Fruit fly (Drosophila melanogaster) whole organism, embryonic: Measurements from ENCODE around the gene CG3505.

ENCODE experiments used
- BEAF-32 ChIP-seq: fragments of 200-800 bp; sonication (Bioruptor generic); optimal IDR thresholded peaks from 3 replicates; lab custom pipeline; 2017; ENCODE audit warnings: missing biosample characterization, missing genetic modification characterization, mild to moderate bottlenecking, moderate library complexity, missing genetic modification reagents
- CG10147 ChIP-seq: fragments of 200-800 bp; sonication (Bioruptor generic); optimal IDR thresholded peaks from 2 replicates; lab custom pipeline; 2019; ENCODE audit warnings: missing biosample characterization, mild to moderate bottlenecking, missing genetic modification characterization, moderate library complexity
- CG10543 ChIP-seq: fragments of 200-800 bp; sonication (Bioruptor generic); optimal IDR thresholded peaks from 3 replicates; lab custom pipeline; 2017; ENCODE audit warnings: missing biosample characterization, mild to moderate bottlenecking, missing genetic modification characterization, moderate library complexity
- CG11696 ChIP-seq: fragments of 200-800 bp; sonication (Bioruptor generic); IDR thresholded peaks from 2 replicates; pipeline ENCODE4 v1.3.6; 2022; ENCODE audit warnings: missing biosample characterization, missing genetic modification characterization
- CG14441 ChIP-seq: fragments of 200-800 bp; sonication (Bioruptor generic); IDR thresholded peaks from 2 replicates; pipeline ENCODE4 v1.3.6; 2022; ENCODE audit warnings: missing biosample characterization, missing genetic modification characterization
- CG15073 ChIP-seq: fragments of 200-800 bp; sonication (Bioruptor generic); optimal IDR thresholded peaks from 2 replicates; lab custom pipeline; 2016; ENCODE audit warnings: missing biosample characterization, missing genetic modification characterization
- CG18619 ChIP-seq: fragments of 200-800 bp; sonication (Bioruptor generic); optimal IDR thresholded peaks from 3 replicates; lab custom pipeline; 2017; ENCODE audit warnings: missing biosample characterization, mild to moderate bottlenecking, missing genetic modification characterization
- CG31441 ChIP-seq: fragments of 200-800 bp; sonication (Bioruptor generic); IDR thresholded peaks from 2 replicates; pipeline ENCODE4 v1.3.6; 2022; ENCODE audit warnings: missing biosample characterization, missing genetic modification characterization
- CG4617 ChIP-seq: fragments of 200-800 bp; sonication (Bioruptor generic); optimal IDR thresholded peaks from 3 replicates; lab custom pipeline; 2016; ENCODE audit warnings: missing biosample characterization, missing genetic modification characterization, borderline replicate concordance
- CG4854 ChIP-seq: fragments of 200-800 bp; sonication (Bioruptor generic); optimal IDR thresholded peaks from 2 replicates; lab custom pipeline; 2016; ENCODE audit warnings: missing biosample characterization, missing genetic modification characterization, inconsistent platforms
- CG6689 ChIP-seq: fragments of 200-800 bp; sonication (Bioruptor generic); IDR thresholded peaks from 2 replicates; pipeline ENCODE4 v1.3.6; 2022; ENCODE audit warnings: missing biosample characterization, missing genetic modification characterization
- CG6854 ChIP-seq: fragments of 200-800 bp; sonication (Bioruptor generic); optimal IDR thresholded peaks from 3 replicates; lab custom pipeline; 2017; ENCODE audit warnings: missing biosample characterization, mild to moderate bottlenecking, missing genetic modification characterization
- CG7928 ChIP-seq: fragments of 200-800 bp; sonication (Bioruptor generic); optimal IDR thresholded peaks from 2 replicates; lab custom pipeline; 2017; ENCODE audit warnings: missing biosample characterization, mild to moderate bottlenecking, missing genetic modification characterization
- CG9797 ChIP-seq: fragments of 200-800 bp; sonication (Bioruptor generic); optimal IDR thresholded peaks from 3 replicates; lab custom pipeline; 2018; ENCODE audit warnings: missing biosample characterization, mild to moderate bottlenecking, missing genetic modification characterization
- CoRest ChIP-seq: fragments of 200-800 bp; sonication (Bioruptor generic); optimal IDR thresholded peaks from 3 replicates; lab custom pipeline; 2018; ENCODE audit warnings: missing biosample characterization, mild to moderate bottlenecking, missing genetic modification characterization, moderate library complexity
- Dll ChIP-seq: fragments of 200-800 bp; sonication (Bioruptor generic); IDR thresholded peaks from 4 replicates; pipeline ENCODE4 v1.3.6; 2022; ENCODE audit warnings: missing biosample characterization, missing genetic modification characterization; ENCODE audit not compliant: partially characterized antibody
- Doc2 ChIP-seq: fragments of 200-800 bp; sonication (Bioruptor generic); IDR thresholded peaks from 2 replicates; pipeline ENCODE4 v1.3.6; 2022; ENCODE audit warnings: missing biosample characterization, missing genetic modification characterization
- Dp ChIP-seq: fragments of 200-800 bp; sonication (Bioruptor generic); optimal IDR thresholded peaks from 2 replicates; lab custom pipeline; 2018; ENCODE audit warnings: missing biosample characterization, mild to moderate bottlenecking, missing genetic modification characterization, moderate library complexity
- Dref ChIP-seq: fragments of 200-800 bp; sonication (Bioruptor generic); IDR thresholded peaks from 2 replicates; pipeline ENCODE4 v1.3.6; 2022; ENCODE audit warnings: missing biosample characterization, missing genetic modification characterization
- E2f2 ChIP-seq: fragments of 200-800 bp; sonication (Bioruptor generic); IDR thresholded peaks from 2 replicates; pipeline ENCODE4 v1.3.6; 2022; ENCODE audit warnings: missing biosample characterization, missing genetic modification characterization
- HHEX ChIP-seq: fragments of 200-800 bp; sonication (Bioruptor generic); optimal IDR thresholded peaks from 3 replicates; lab custom pipeline; 2017; ENCODE audit warnings: missing biosample characterization, mild to moderate bottlenecking, missing genetic modification characterization, missing genetic modification reagents
- HmgD ChIP-seq: fragments of 200-800 bp; sonication (Bioruptor generic); optimal IDR thresholded peaks from 3 replicates; lab custom pipeline; 2016; ENCODE audit warnings: missing biosample characterization, missing genetic modification characterization
- HmgZ ChIP-seq: fragments of 200-800 bp; sonication (Bioruptor generic); optimal IDR thresholded peaks from 2 replicates; lab custom pipeline; 2018; ENCODE audit warnings: missing biosample characterization, mild to moderate bottlenecking, missing genetic modification characterization
- Hr39 ChIP-seq: fragments of >200 bp; optimal IDR thresholded peaks from 2 replicates; lab custom pipeline; 2017
- Lhr ChIP-seq: fragments of 200-800 bp; sonication (Bioruptor generic); optimal IDR thresholded peaks from 3 replicates; lab custom pipeline; 2017; ENCODE audit warnings: mild to moderate bottlenecking, missing biosample characterization, missing genetic modification reagents, missing genetic modification characterization
- MESR4 ChIP-seq: fragments of 200-800 bp; sonication (Bioruptor generic); optimal IDR thresholded peaks from 2 replicates; lab custom pipeline; 2018; ENCODE audit warnings: missing biosample characterization, mild to moderate bottlenecking, missing genetic modification characterization, moderate library complexity
- Mrtf ChIP-seq: fragments of 200-800 bp; sonication (Bioruptor generic); IDR thresholded peaks from 3 replicates; pipeline ENCODE4 v1.3.6; 2022; ENCODE audit warnings: missing biosample characterization, missing genetic modification characterization
- Myb ChIP-seq: fragments of 200-800 bp; sonication (Bioruptor generic); optimal IDR thresholded peaks from 2 replicates; lab custom pipeline; 2016; ENCODE audit warnings: missing biosample characterization, missing genetic modification characterization
- Pdp1 ChIP-seq, 2 experiments: fragments of 200-800 bp; sonication (Bioruptor generic); optimal IDR thresholded peaks; 3 replicates each; lab custom pipeline; 2016; ENCODE audit warnings: missing biosample characterization in 2 of 2, missing genetic modification characterization in 2 of 2, mild to moderate bottlenecking in 1 of 2, moderate library complexity in 1 of 2
- Sox100B ChIP-seq: fragments of 200-800 bp; sonication (Bioruptor generic); optimal IDR thresholded peaks from 3 replicates; lab custom pipeline; 2018; ENCODE audit warnings: missing biosample characterization, mild to moderate bottlenecking, missing genetic modification characterization
- Sry-δ ChIP-seq: fragments of 200-800 bp; sonication (Bioruptor generic); optimal IDR thresholded peaks from 2 replicates; lab custom pipeline; 2016; ENCODE audit warnings: missing biosample characterization, missing genetic modification characterization
- YL-1 ChIP-seq: fragments of 200-800 bp; sonication (Bioruptor generic); optimal IDR thresholded peaks from 3 replicates; lab custom pipeline; 2017; ENCODE audit warnings: missing biosample characterization, mild to moderate bottlenecking, missing genetic modification characterization
- amos ChIP-seq: fragments of 200-800 bp; sonication (Bioruptor generic); IDR thresholded peaks from 2 replicates; pipeline ENCODE4 v1.3.6; 2022; ENCODE audit warnings: missing biosample characterization, missing genetic modification characterization; ENCODE audit not compliant: partially characterized antibody
- bsh ChIP-seq, 2 experiments: fragments of 200-800 bp; sonication (Bioruptor generic); optimal IDR thresholded peaks; 2 replicates each; lab custom pipeline; 2017 to 2018; ENCODE audit warnings: mild to moderate bottlenecking in 2 of 2, missing biosample characterization in 2 of 2, missing genetic modification characterization in 2 of 2, moderate library complexity in 1 of 2
- cas ChIP-seq: fragments of 200-800 bp; sonication (Bioruptor generic); IDR thresholded peaks from 2 replicates; pipeline ENCODE4 v1.3.6; 2022; ENCODE audit warnings: missing biosample characterization, missing genetic modification characterization
- caup ChIP-seq: fragments of 200-800 bp; sonication (Bioruptor generic); optimal IDR thresholded peaks from 3 replicates; lab custom pipeline; 2017; ENCODE audit warnings: missing biosample characterization, mild to moderate bottlenecking, missing genetic modification characterization, moderate library complexity; ENCODE audit not compliant: severe bottlenecking
- chinmo ChIP-seq: fragments of 200-800 bp; sonication (Bioruptor generic); IDR thresholded peaks from 4 replicates; pipeline ENCODE4 v1.3.6; 2022; ENCODE audit warnings: missing biosample characterization, missing genetic modification characterization; ENCODE audit not compliant: partially characterized antibody
- chn ChIP-seq: fragments of 200-800 bp; sonication (Bioruptor generic); optimal IDR thresholded peaks from 2 replicates; lab custom pipeline; 2016; ENCODE audit warnings: missing biosample characterization, missing genetic modification characterization
- dan ChIP-seq: fragments of 200-800 bp; sonication (Bioruptor generic); IDR thresholded peaks from 2 replicates; pipeline ENCODE4 v1.3.6; 2022; ENCODE audit warnings: missing biosample characterization, missing genetic modification characterization
- eve ChIP-seq, 2 experiments: fragments of >200 bp; optimal IDR thresholded peaks; 2 replicates each; lab custom pipeline; 2017; ENCODE audit warnings: missing biosample characterization in 2 of 2, missing genetic modification characterization in 2 of 2
- ewg ChIP-seq: fragments of 200-800 bp; sonication (Bioruptor generic); optimal IDR thresholded peaks from 3 replicates; lab custom pipeline; 2017; ENCODE audit warnings: mild to moderate bottlenecking, missing biosample characterization, missing genetic modification reagents, missing genetic modification characterization
- lbe ChIP-seq: fragments of 200-800 bp; sonication (Bioruptor generic); optimal IDR thresholded peaks from 2 replicates; lab custom pipeline; 2016; ENCODE audit warnings: missing biosample characterization, mild to moderate bottlenecking, missing genetic modification characterization
- mirr ChIP-seq: fragments of 200-800 bp; sonication (Bioruptor generic); optimal IDR thresholded peaks from 3 replicates; lab custom pipeline; 2018; ENCODE audit warnings: missing biosample characterization, mild to moderate bottlenecking, missing genetic modification characterization
- nau ChIP-seq: fragments of 200-800 bp; sonication (Bioruptor generic); optimal IDR thresholded peaks from 3 replicates; lab custom pipeline; 2017; ENCODE audit warnings: missing biosample characterization, mild to moderate bottlenecking, missing genetic modification characterization, missing genetic modification reagents
- run ChIP-seq: fragments of 200-800 bp; sonication (Bioruptor generic); optimal IDR thresholded peaks from 3 replicates; lab custom pipeline; 2018; ENCODE audit warnings: missing biosample characterization, mild to moderate bottlenecking, missing genetic modification characterization
- stwl ChIP-seq: fragments of 200-800 bp; sonication (Bioruptor generic); optimal IDR thresholded peaks from 3 replicates; lab custom pipeline; 2018; ENCODE audit warnings: missing biosample characterization, mild to moderate bottlenecking, missing genetic modification characterization, moderate library complexity
- trh ChIP-seq: fragments of 200-800 bp; sonication (Bioruptor generic); optimal IDR thresholded peaks from 2 replicates; lab custom pipeline; 2016; ENCODE audit warnings: missing biosample characterization, missing genetic modification characterization
- twi ChIP-seq: fragments of 200-800 bp; optimal IDR thresholded peaks from 2 replicates; lab custom pipeline; 2019; ENCODE audit warnings: missing biosample characterization, mild to moderate bottlenecking, missing genetic modification characterization, moderate library complexity
- usp ChIP-seq: fragments of >200 bp; optimal IDR thresholded peaks from 2 replicates; lab custom pipeline; 2017; ENCODE audit warnings: missing biosample characterization, missing genetic modification characterization
- vnd ChIP-seq: fragments of 200-800 bp; sonication (Bioruptor generic); IDR thresholded peaks from 3 replicates; pipeline ENCODE4 v1.3.6; 2022; ENCODE audit warnings: missing biosample characterization, missing genetic modification characterization; ENCODE audit not compliant: partially characterized antibody

CG3505 gene

DNA sequence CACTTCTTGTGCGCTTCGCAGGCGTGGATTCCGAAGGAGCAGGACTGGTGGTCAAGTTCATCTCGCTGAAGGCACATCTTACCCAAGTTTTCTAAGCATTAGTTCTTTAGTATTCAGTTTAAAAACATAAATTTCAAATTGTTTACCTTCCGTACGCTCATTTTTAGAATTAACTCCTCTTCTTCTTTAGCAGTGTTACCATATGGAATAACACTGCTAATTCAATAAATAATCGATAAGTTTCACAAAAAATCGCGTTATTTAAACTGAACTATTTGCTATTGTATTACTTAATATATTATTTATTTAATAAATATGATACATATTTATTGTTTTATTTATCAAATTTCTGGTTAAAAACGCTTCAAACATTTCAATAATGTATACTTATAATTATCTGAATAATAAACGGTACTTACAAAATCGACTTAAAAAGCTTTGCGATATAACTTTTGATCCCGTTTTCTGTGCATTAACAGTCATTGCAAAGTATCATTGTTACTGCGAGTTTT is 5.8 kb downstream of the CG3505 start, which contains the start of the genes Rad17 and BigH1 (continued):
- peak; percentile 30 for TF ChIP-seq MESR4 (GFP tag; lab: Kevin White, UChicago)
- TF ChIP-seq Dp (GFP tag; lab: Kevin White, UChicago), result peak; percentile 54
- TF ChIP-seq twi (tag; lab: Kevin White, UChicago), result no peak
- no peak for TF ChIP-seq CG15073 (GFP tag; lab: Kevin White, UChicago)
- no peak for TF ChIP-seq HmgZ (tag; lab: Kevin White, UChicago)
- 0 out of 3 replicates have a peak, but pooled peaks have one; percentile 36 for TF ChIP-seq vnd (GFP tag; lab: Robert Waterston, UW)
- TF ChIP-seq Sry-δ (GFP tag; lab: Kevin White, UChicago), result peak; percentile 4
- no peak for TF ChIP-seq cas (GFP tag; lab: Robert Waterston, UW)
- TF ChIP-seq Dll (GFP tag; lab: Robert Waterston, UW), result peak; percentile 49; the same call in 1 of the 4 replicates
- no peak for TF ChIP-seq nau (GFP tag; lab: Kevin White, UChicago)
- peak; percentile 61 for TF ChIP-seq Dref (GFP tag; lab: Robert Waterston, UW)
- TF ChIP-seq dan (GFP tag; lab: Robert Waterston, UW), result no peak
- TF ChIP-seq CG4854 (GFP tag; lab: Kevin White, UChicago), result no peak
- no peak for TF ChIP-seq bsh (GFP tag; optimal IDR thresholded peaks at IDR 0.05; lab: Kevin White, UChicago)
- peak; percentile 76 for TF ChIP-seq stwl (tag; lab: Kevin White, UChicago)
- TF ChIP-seq Pdp1 (GFP tag; optimal IDR thresholded peaks at IDR 0.05; lab: Kevin White, UChicago), result no peak
- no peak for TF ChIP-seq Doc2 (GFP tag; lab: Robert Waterston, UW)
- TF ChIP-seq CG31441 (GFP tag; lab: Robert Waterston, UW), result no peak
- TF ChIP-seq BEAF-32 (GFP tag; lab: Kevin White, UChicago), result peak; percentile 27
- TF ChIP-seq CG7928 (GFP tag; lab: Kevin White, UChicago), result no peak
- no peak for TF ChIP-seq CoRest (tag; lab: Kevin White, UChicago)
- TF ChIP-seq chn (GFP tag; lab: Kevin White, UChicago), result no peak
- TF ChIP-seq CG4617, result peak; percentile 25
- TF ChIP-seq trh (GFP tag; lab: Kevin White, UChicago), result no peak
- peak; percentile 31 for TF ChIP-seq CG9797 (GFP tag; lab: Kevin White, UChicago)
- TF ChIP-seq Myb, result peak; percentile 10
- TF ChIP-seq CG10147 (GFP tag; lab: Kevin White, UChicago), result no peak
- TF ChIP-seq E2f2 (GFP tag; lab: Robert Waterston, UW), result peak; percentile 64
- no peak for TF ChIP-seq usp (GFP tag; lab: Kevin White, UChicago)
- no peak for TF ChIP-seq HHEX
- TF ChIP-seq run (tag; lab: Kevin White, UChicago), result no peak
- TF ChIP-seq eve (GFP tag; optimal IDR thresholded peaks at IDR 0.05; lab: Kevin White, UChicago), result no peak
- TF ChIP-seq CG6689 (GFP tag; lab: Robert Waterston, UW), result no peak
- TF ChIP-seq CG6854 (GFP tag; lab: Kevin White, UChicago), result no peak
- TF ChIP-seq Hr39, result no peak
- no peak for TF ChIP-seq CG10543 (GFP tag; lab: Kevin White, UChicago)
- no peak for TF ChIP-seq CG11696 (GFP tag; lab: Robert Waterston, UW)
- no peak for TF ChIP-seq ewg
- TF ChIP-seq lbe, result no peak
- no peak for TF ChIP-seq mirr (GFP tag; lab: Kevin White, UChicago)
- TF ChIP-seq amos (GFP tag; lab: Robert Waterston, UW), result no peak
- TF ChIP-seq CG14441 (GFP tag; lab: Robert Waterston, UW), result no peak
- TF ChIP-seq HmgD (GFP tag; lab: Kevin White, UChicago), result no peak
- TF ChIP-seq YL-1 (GFP tag; lab: Kevin White, UChicago), result no peak
- no peak for TF ChIP-seq CG18619
- TF ChIP-seq chinmo (GFP tag; lab: Robert Waterston, UW), result no peak
- no peak for TF ChIP-seq caup
- no peak for TF ChIP-seq Lhr (GFP tag; lab: Kevin White, UChicago)
- no peak for TF ChIP-seq Sox100B (GFP tag; lab: Kevin White, UChicago)
- no peak for TF ChIP-seq Mrtf (GFP tag; lab: Robert Waterston, UW)
